Fruit fly (Drosophila melanogaster): ENCODE results near the gene Tmhs.

DNA sequence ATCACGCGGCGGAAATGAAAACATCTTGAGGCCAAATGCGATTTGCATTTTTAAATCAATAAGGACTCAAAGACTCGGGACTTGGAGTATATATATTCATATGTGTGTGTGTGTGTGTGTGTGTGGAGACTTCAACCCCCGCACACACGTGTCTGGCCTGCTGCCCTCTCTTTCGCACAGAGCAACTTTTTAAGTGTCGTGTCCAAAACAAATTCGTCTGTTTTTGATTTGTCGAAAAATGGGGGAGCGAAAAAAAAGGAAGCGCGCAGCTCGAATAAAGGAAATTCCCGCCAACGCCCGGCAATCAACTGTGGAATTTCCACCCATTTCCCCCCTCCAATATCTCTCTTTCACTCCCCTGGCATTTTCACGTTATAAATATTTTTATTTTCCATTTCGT is 43.5 kb downstream of the Tmhs start:
- TF ChIP-seq Sin3A (optimal IDR thresholded peaks at IDR 0.05) = no peak
- TF ChIP-seq psq (optimal IDR thresholded peaks at IDR 0.05) = no peak
- TF ChIP-seq h (optimal IDR thresholded peaks at IDR 0.05) = no peak

Measured in Kc167 (cell line).